Worm (Caenorhabditis elegans): ENCODE measurements around the gene Y32G9B.1.
A peak's percentile ranks its signal among the peaks of the same experiment; 100 is the strongest.

Gene Y32G9B.1

DNA sequence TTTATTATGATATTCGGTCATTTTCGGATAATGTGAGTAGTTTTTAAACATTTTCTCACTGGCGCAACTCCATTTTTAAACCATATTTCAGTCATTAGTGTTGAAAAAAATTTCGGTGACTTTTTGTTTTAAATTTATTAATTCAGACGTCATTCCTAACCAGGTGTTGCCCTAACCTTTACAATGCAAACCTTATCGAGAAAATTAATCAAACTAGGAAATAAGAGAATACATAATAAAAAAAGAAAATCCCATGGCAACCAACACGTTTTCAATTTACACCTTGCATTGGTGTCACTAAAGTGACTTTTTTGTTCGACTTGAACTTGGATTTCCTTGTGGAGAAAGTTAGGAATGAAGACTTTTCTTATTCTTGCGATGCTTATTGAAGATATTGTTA, 41.7 kb downstream of the Y32G9B.1 start, which contains the start of gene F36H9.2:
Gene F36H9.2 (plus strand): TSS at position 301 of the 400 bp plus-strand sequence.
- TF ChIP-seq unc-130 (GFP tag; optimal IDR thresholded peaks at IDR 0.05) (no peak), F49E8.2 (tag; optimal IDR thresholded peaks at IDR 0.05; ENCODE audit: insufficient read depth) (no peak), nhr-27 (tag; optimal IDR thresholded peaks at IDR 0.05) (no peak), madf-3 (GFP tag; IDR thresholded peaks at IDR 0.05) (no peak), F33H1.4 (GFP tag; IDR thresholded peaks at IDR 0.05) (no peak), somi-1 (GFP tag; optimal IDR thresholded peaks at IDR 0.05) (no peak), let-526 (GFP tag; IDR thresholded peaks at IDR 0.05) (no peak), rpc-1 (optimal IDR thresholded peaks at IDR 0.05) (no peak), rpc-1 (tag; optimal IDR thresholded peaks at IDR 0.05) (no peak), mxl-1 (tag; optimal IDR thresholded peaks at IDR 0.05) (no peak), snpc-1.1 (tag; optimal IDR thresholded peaks at IDR 0.05; ENCODE audit: insufficient read depth) (no peak), nhr-90 (tag; optimal IDR thresholded peaks at IDR 0.05) (no peak), lin-26 (GFP tag; IDR thresholded peaks at IDR 0.05) (no peak), K11D2.4 (GFP tag; IDR thresholded peaks at IDR 0.05) (no peak), B0035.1 (tag; optimal IDR thresholded peaks at IDR 0.05) (no peak)

- TF ChIP-seq rec-8 (tag; optimal IDR thresholded peaks at IDR 0.05), result no peak
- no peak for TF ChIP-seq C17E4.6 (GFP tag; IDR thresholded peaks at IDR 0.05)
- no peak for TF ChIP-seq nfyb-1 (GFP tag; IDR thresholded peaks at IDR 0.05)
- TF ChIP-seq hlh-12 (tag; optimal IDR thresholded peaks at IDR 0.05), result no peak
- no peak for TF ChIP-seq sptf-2 (GFP tag; optimal IDR thresholded peaks at IDR 0.05)
Observed at ce11 chrV:1781922-1782321, 48.0 kb downstream of the Y32G9B.1 start, which contains the start of gene F36H9.5. F36H9.5 (minus strand) TSS chrV:1782022.

ce11 chrV:1779994-1780393, 49.9 kb downstream of the Y32G9B.1 start:
- peak; percentile 58; the same call in 1 of the 2 replicates for TF ChIP-seq nfyb-1 (GFP tag; IDR thresholded peaks at IDR 0.05)
- TF ChIP-seq zim-3 (tag; optimal IDR thresholded peaks at IDR 0.05), result no peak

DNA sequence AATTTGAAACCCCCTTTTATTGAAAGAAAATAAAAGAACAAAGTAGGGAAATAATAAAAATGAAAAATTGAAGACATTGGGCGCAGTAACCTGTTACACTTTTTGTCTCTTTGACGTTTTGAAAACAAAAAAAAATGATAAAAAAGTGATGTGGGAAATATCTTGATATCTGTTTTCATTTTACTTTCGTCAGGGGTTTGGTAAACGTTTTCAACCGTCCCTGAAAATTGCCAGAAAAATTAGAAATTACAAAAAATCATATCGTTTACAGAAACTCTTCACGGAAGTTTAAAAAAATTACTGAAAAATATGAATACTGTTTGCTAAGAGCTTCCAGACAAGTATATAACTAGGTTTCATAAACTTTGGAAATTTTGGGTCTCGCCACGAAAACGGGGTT, 50.7 kb downstream of the Y32G9B.1 start, which contains the start of gene F36H9.4:
Gene F36H9.4 (minus strand): TSS at position 101 of the 400 bp plus-strand sequence.
- TF ChIP-seq madf-6 (GFP tag; IDR thresholded peaks at IDR 0.05) (no peak), cebp-2 (GFP tag; IDR thresholded peaks at IDR 0.05) (no peak), F49E8.2 (tag; optimal IDR thresholded peaks at IDR 0.05; ENCODE audit: insufficient read depth) (no peak), atf-7 (tag; optimal IDR thresholded peaks at IDR 0.05) (no peak), F55B11.4 (tag; optimal IDR thresholded peaks at IDR 0.05; ENCODE audit: borderline replicate concordance, insufficient read depth) (no peak), B0035.1 (tag; optimal IDR thresholded peaks at IDR 0.05) (no peak), ceh-100 (GFP tag; IDR thresholded peaks at IDR 0.05) (no peak), lir-1 (GFP tag; conservative IDR thresholded peaks at IDR 0.05) (no peak), K11D2.4 (GFP tag; IDR thresholded peaks at IDR 0.05) (no peak), F57A8.1 (GFP tag; optimal IDR thresholded peaks at IDR 0.05) (no peak), tbp1 (GFP tag; optimal IDR thresholded peaks at IDR 0.05) (no peak), snpc-3.4 (tag; optimal IDR thresholded peaks at IDR 0.05) (no peak), egl-18 (GFP tag; IDR thresholded peaks at IDR 0.05) (no peak), zfh-2 (GFP tag; conservative IDR thresholded peaks at IDR 0.05) (no peak), xnd-1 (tag; optimal IDR thresholded peaks at IDR 0.05) (no peak), hsf-1 (GFP tag; IDR thresholded peaks at IDR 0.05) (no peak), egrh-3 (GFP tag; IDR thresholded peaks at IDR 0.05) (no peak), ceh-58 (GFP tag; IDR thresholded peaks at IDR 0.05) (no peak), ztf-26 (tag; optimal IDR thresholded peaks at IDR 0.05) (no peak), ztf-6 (GFP tag; IDR thresholded peaks at IDR 0.05) (no peak)

All from whole organism, young adult.